4 worm cellular contexts compared by ENCODE assay signal in genomic region chrV:11211323-11211722, ce11.
TF ChIP-seq lines count a peak whose summit lies in the region.

No protein-coding gene starts in this region.

TF ChIP-seq in whole organism, L1 larva, 84 proteins besides CTCF, POLR2A, EP300 and RAD21 (continues in another document):
- TF ChIP-seq ama-1 (optimal IDR thresholded peaks at IDR 0.05; lab: Kevin White, UChicago) (no peak), mdl-1 (tag; optimal IDR thresholded peaks at IDR 0.05; lab: Kevin White, UChicago) (no peak), fkh-4 (tag; optimal IDR thresholded peaks at IDR 0.05; lab: Kevin White, UChicago; ENCODE audit: borderline replicate concordance) (no peak), nhr-71 (tag; optimal IDR thresholded peaks at IDR 0.05; lab: Kevin White, UChicago) (no peak), rnt-1 (tag; optimal IDR thresholded peaks at IDR 0.05; lab: Kevin White, UChicago) (no peak), ces-1 (GFP tag; optimal IDR thresholded peaks at IDR 0.05; lab: Kevin White, UChicago) (no peak), dsc-1 (tag; optimal IDR thresholded peaks at IDR 0.05; lab: Kevin White, UChicago) (peak; percentile 96), efl-3 (GFP tag; optimal IDR thresholded peaks at IDR 0.05; lab: Kevin White, UChicago) (no peak), lin-15B (tag; optimal IDR thresholded peaks at IDR 0.05; lab: Kevin White, UChicago) (no peak), snpc-4 (tag; optimal IDR thresholded peaks at IDR 0.05; lab: Kevin White, UChicago) (no peak), lin-35 (GFP tag; optimal IDR thresholded peaks at IDR 0.05; lab: Kevin White, UChicago) (no peak), sup-37 (GFP tag; optimal IDR thresholded peaks at IDR 0.05; lab: Kevin White, UChicago) (no peak), nhr-12 (tag; optimal IDR thresholded peaks at IDR 0.05; lab: Kevin White, UChicago) (no peak), sox-4 (tag; optimal IDR thresholded peaks at IDR 0.05; lab: Kevin White, UChicago) (no peak), ceh-90 (tag; optimal IDR thresholded peaks at IDR 0.05; lab: Kevin White, UChicago) (no peak), ceh-88 (GFP tag; IDR thresholded peaks at IDR 0.05; lab: Robert Waterston, UW) (no peak), mep-1 (tag; optimal IDR thresholded peaks at IDR 0.05; lab: Kevin White, UChicago) (no peak), fkh-10 (GFP tag; optimal IDR thresholded peaks at IDR 0.05; lab: Kevin White, UChicago) (peak; percentile 9), Y116A8C.19 (tag; optimal IDR thresholded peaks at IDR 0.05; lab: Kevin White, UChicago; ENCODE audit: borderline replicate concordance) (no peak), nhr-28 (tag; optimal IDR thresholded peaks at IDR 0.05; lab: Kevin White, UChicago) (no peak), C04F5.9 (tag; optimal IDR thresholded peaks at IDR 0.05; lab: Kevin White, UChicago) (no peak), vab-15 (tag; optimal IDR thresholded peaks at IDR 0.05; lab: Kevin White, UChicago) (no peak), nhr-20 (tag; optimal IDR thresholded peaks at IDR 0.05; lab: Kevin White, UChicago) (peak; percentile 4), grh-1 (GFP tag; IDR thresholded peaks at IDR 0.05; lab: Robert Waterston, UW) (no peak)

TF ChIP-seq in whole organism, L3 larva, 47 proteins besides CTCF, POLR2A, EP300 and RAD21:
- TF ChIP-seq egl-5 (tag; optimal IDR thresholded peaks at IDR 0.05; lab: Kevin White, UChicago) (peak; percentile 5), nhr-237 (tag; optimal IDR thresholded peaks at IDR 0.05; lab: Kevin White, UChicago) (no peak)
TF ChIP-seq in whole organism, L3 larva: peak in this region for 1.

TF ChIP-seq in whole organism, early embryonic, 17 proteins besides CTCF, POLR2A, EP300 and RAD21:
- no peak for TF ChIP-seq hmbx-1 (tag; optimal IDR thresholded peaks at IDR 0.05; lab: Kevin White, UChicago)
- TF ChIP-seq ceh-36 (tag; optimal IDR thresholded peaks at IDR 0.05; lab: Kevin White, UChicago) = peak; percentile 19

TF ChIP-seq in whole organism, young adult, 124 proteins besides CTCF, POLR2A, EP300 and RAD21:
- TF ChIP-seq mes-4 (tag; optimal IDR thresholded peaks at IDR 0.05; lab: Kevin White, UChicago) (no peak), hmg-1.2 (GFP tag; IDR thresholded peaks at IDR 0.05; lab: Robert Waterston, UW) (0 out of 2 replicates have a peak, but pooled peaks have one; percentile 11)
